Worm (Caenorhabditis elegans) whole organism, early embryonic: ENCODE data around the gene C09E10.3.

Experiments
- B0310.2 ChIP-seq: sonication (generic microtip); optimal IDR thresholded peaks from 2 replicates; lab custom pipeline; 2016; ENCODE audit warnings: mild to moderate bottlenecking, missing genetic modification characterization, missing compliant biosample characterization
- aly-1 ChIP-seq: sonication (generic microtip); optimal IDR thresholded peaks from 2 replicates; lab custom pipeline; 2016; ENCODE audit warnings: missing genetic modification characterization, missing compliant biosample characterization
- ama-1 ChIP-seq: fragments of 150-350 bp; optimal IDR thresholded peaks from 2 replicates; lab custom pipeline; 2014
- ceh-13 ChIP-seq: fragments of 200-800 bp; sonication (Bioruptor generic); optimal IDR thresholded peaks from 2 replicates; lab custom pipeline; 2018; ENCODE audit warnings: mild to moderate bottlenecking, missing genetic modification characterization, missing compliant biosample characterization
- ceh-36 ChIP-seq: sonication (generic microtip); optimal IDR thresholded peaks from 2 replicates; lab custom pipeline; 2016; ENCODE audit warnings: missing genetic modification characterization, inconsistent platforms, missing compliant biosample characterization
- ets-7 ChIP-seq: sonication (generic microtip); optimal IDR thresholded peaks from 2 replicates; lab custom pipeline; 2016; ENCODE audit warnings: missing genotype, missing genetic modification characterization, missing compliant biosample characterization
- flt-1 ChIP-seq: fragments of 200-800 bp; sonication (Bioruptor generic); IDR thresholded peaks from 2 replicates; pipeline ENCODE4 v1.3.6; 2022; ENCODE audit warnings: missing genetic modification characterization, missing compliant biosample characterization
- hmg-4 ChIP-seq: fragments of 200-800 bp; sonication (Bioruptor generic); optimal IDR thresholded peaks from 2 replicates; lab custom pipeline; 2018; ENCODE audit warnings: mild to moderate bottlenecking, missing genetic modification characterization, missing compliant biosample characterization
- hnd-1 ChIP-seq: sonication (generic microtip); optimal IDR thresholded peaks from 2 replicates; lab custom pipeline; 2016; ENCODE audit warnings: missing genetic modification characterization, missing compliant biosample characterization
- pes-1 ChIP-seq: fragments of 200-800 bp; sonication (Bioruptor generic); IDR thresholded peaks from 2 replicates; pipeline ENCODE4 v1.3.6; 2022; ENCODE audit warnings: missing genetic modification reagents, missing genetic modification characterization, missing compliant biosample characterization
- scrt-1 ChIP-seq: fragments of 200-800 bp; sonication (Bioruptor generic); IDR thresholded peaks from 2 replicates; pipeline ENCODE4 v1.3.6; 2022; ENCODE audit warnings: missing genetic modification characterization, missing compliant biosample characterization
- sea-1 ChIP-seq: fragments of 200-800 bp; sonication (Bioruptor generic); conservative IDR thresholded peaks from 2 replicates; pipeline ENCODE4 v1.3.6; 2022; ENCODE audit warnings: missing genetic modification characterization, missing compliant biosample characterization
- tbx-11 ChIP-seq: fragments of 200-800 bp; sonication (Bioruptor generic); IDR thresholded peaks from 2 replicates; pipeline ENCODE4 v1.3.6; 2022; ENCODE audit warnings: missing genetic modification characterization, missing compliant biosample characterization
- tbx-37 ChIP-seq: fragments of 200-800 bp; sonication (Bioruptor generic); conservative IDR thresholded peaks from 2 replicates; pipeline ENCODE4 v1.3.6; 2022; ENCODE audit warnings: missing genetic modification reagents, missing genetic modification characterization, missing compliant biosample characterization

DNA sequence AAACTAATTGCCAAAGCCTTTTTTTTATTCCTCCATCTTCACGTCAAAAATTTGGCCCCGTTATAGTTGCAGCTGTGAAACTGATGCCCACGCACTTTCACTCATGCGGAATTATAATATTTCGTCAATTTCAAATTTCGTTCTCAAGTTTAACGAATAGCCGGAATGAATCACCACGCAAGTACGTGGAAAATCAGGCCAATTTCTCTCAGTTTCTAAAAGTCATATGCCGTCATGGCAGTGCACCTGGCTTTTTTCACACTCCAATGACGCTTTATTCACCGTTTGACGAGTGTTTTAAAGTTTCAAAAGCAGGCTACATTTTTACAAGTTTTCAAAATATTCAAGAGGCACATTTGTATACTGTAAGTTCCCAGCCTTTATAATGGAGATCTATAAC, 43.3 kb downstream of the C09E10.3 start:
- no peak for TF ChIP-seq ama-1
- no peak for TF ChIP-seq tbx-37 (GFP tag; lab: Robert Waterston, UW)
- TF ChIP-seq ceh-36 (tag; lab: Kevin White, UChicago): no peak
- TF ChIP-seq ets-7 (tag; lab: Kevin White, UChicago): no peak
- no peak for TF ChIP-seq hnd-1
- TF ChIP-seq ceh-13 (GFP tag; lab: Kevin White, UChicago): no peak
- TF ChIP-seq hmg-4 (GFP tag; lab: Kevin White, UChicago): no peak
- no peak for TF ChIP-seq scrt-1 (GFP tag; lab: Robert Waterston, UW)
- no peak for TF ChIP-seq sea-1
- TF ChIP-seq B0310.2: no peak
- TF ChIP-seq tbx-11 (GFP tag; lab: Robert Waterston, UW): no peak
- no peak for TF ChIP-seq aly-1 (tag; lab: Kevin White, UChicago)
- TF ChIP-seq flt-1 (GFP tag; lab: Robert Waterston, UW): no peak
- TF ChIP-seq pes-1: no peak
